Worm (Caenorhabditis elegans) whole organism, young adult: Measurements from ENCODE around the gene ins-11.

Experiments
- F37B4.10 ChIP-seq: fragments of 200-800 bp; sonication (Bioruptor generic); IDR thresholded peaks from 2 replicates; pipeline ENCODE4 v1.3.6; 2022; ENCODE audit warnings: missing genetic modification characterization, missing compliant biosample characterization
- F49E8.2 ChIP-seq: sonication (generic microtip); optimal IDR thresholded peaks from 3 replicates; lab custom pipeline; 2017; ENCODE audit warnings: missing genetic modification characterization, mild to moderate bottlenecking, missing compliant biosample characterization, antibody characterized with exemption, moderate library complexity; ENCODE audit not compliant: insufficient read depth
- Y56A3A.18 ChIP-seq: fragments of 200-800 bp; sonication (Bioruptor generic); IDR thresholded peaks from 2 replicates; pipeline ENCODE4 v1.3.6; 2022; ENCODE audit warnings: missing genetic modification reagents, missing genetic modification characterization, missing compliant biosample characterization
- ama-1 ChIP-seq, 3 experiments: fragments of 150-350 bp in 1 of 3; sonication (generic microtip) in 2 of 3; optimal IDR thresholded peaks; 2 replicates each; lab custom pipeline; 2014 to 2018; ENCODE audit warnings: missing biosample characterization in 2 of 3, missing genetic modification characterization in 2 of 3, missing genetic modification reagents in 2 of 3
- bed-2 ChIP-seq: fragments of 200-800 bp; sonication (Bioruptor generic); IDR thresholded peaks from 2 replicates; pipeline ENCODE4 v1.3.6; 2022; ENCODE audit warnings: missing genetic modification reagents, missing genetic modification characterization, missing compliant biosample characterization
- fkh-3 ChIP-seq: sonication (generic microtip); optimal IDR thresholded peaks from 2 replicates; lab custom pipeline; 2016; ENCODE audit warnings: mild to moderate bottlenecking, missing genetic modification characterization, missing compliant biosample characterization
- hmg-20 ChIP-seq: fragments of 200-800 bp; sonication (Bioruptor generic); IDR thresholded peaks from 2 replicates; pipeline ENCODE4 v1.3.6; 2022; ENCODE audit warnings: missing genetic modification reagents, missing genetic modification characterization, missing compliant biosample characterization
- lin-35 ChIP-seq, 3 experiments: fragments of 150-350 bp in 2 of 3; sonication (generic microtip) in 1 of 3; optimal IDR thresholded peaks; 2 replicates each; lab custom pipeline; 2014 to 2018; ENCODE audit warnings: missing biosample characterization in 3 of 3, missing genetic modification characterization in 3 of 3, missing genetic modification reagents in 3 of 3
- lir-1 ChIP-seq: fragments of 200-800 bp; sonication (Bioruptor generic); conservative IDR thresholded peaks from 2 replicates; pipeline ENCODE4 v1.3.6; 2022; ENCODE audit warnings: missing genetic modification reagents, missing genetic modification characterization, missing compliant biosample characterization
- nhr-90 ChIP-seq: sonication (generic microtip); optimal IDR thresholded peaks from 2 replicates; lab custom pipeline; 2016; ENCODE audit warnings: missing genotype, mild to moderate bottlenecking, missing genetic modification characterization, missing compliant biosample characterization
- pha-4 ChIP-seq: fragments of 150-350 bp; sonication (generic microtip); optimal IDR thresholded peaks from 2 replicates; lab custom pipeline; 2014; ENCODE audit warnings: missing biosample characterization, missing genetic modification reagents, missing genetic modification characterization
- snpc-4 ChIP-seq, 5 experiments: fragments of 150-350 bp in 1 of 5; sonication (generic microtip) in 4 of 5; optimal IDR thresholded peaks; 2 replicates each; lab custom pipeline; 2014 to 2018; ENCODE audit warnings: missing genetic modification characterization in 5 of 5, missing biosample characterization in 3 of 5, antibody characterized with exemption in 2 of 5, mild to moderate bottlenecking in 2 of 5, missing compliant biosample characterization in 2 of 5, missing genotype in 2 of 5, moderate library complexity in 2 of 5, missing genetic modification reagents in 1 of 5
- unc-62 ChIP-seq: fragments of 150-350 bp; optimal IDR thresholded peaks from 2 replicates; lab custom pipeline; 2014; ENCODE audit warnings: missing biosample characterization, missing genetic modification reagents, missing genetic modification characterization

DNA sequence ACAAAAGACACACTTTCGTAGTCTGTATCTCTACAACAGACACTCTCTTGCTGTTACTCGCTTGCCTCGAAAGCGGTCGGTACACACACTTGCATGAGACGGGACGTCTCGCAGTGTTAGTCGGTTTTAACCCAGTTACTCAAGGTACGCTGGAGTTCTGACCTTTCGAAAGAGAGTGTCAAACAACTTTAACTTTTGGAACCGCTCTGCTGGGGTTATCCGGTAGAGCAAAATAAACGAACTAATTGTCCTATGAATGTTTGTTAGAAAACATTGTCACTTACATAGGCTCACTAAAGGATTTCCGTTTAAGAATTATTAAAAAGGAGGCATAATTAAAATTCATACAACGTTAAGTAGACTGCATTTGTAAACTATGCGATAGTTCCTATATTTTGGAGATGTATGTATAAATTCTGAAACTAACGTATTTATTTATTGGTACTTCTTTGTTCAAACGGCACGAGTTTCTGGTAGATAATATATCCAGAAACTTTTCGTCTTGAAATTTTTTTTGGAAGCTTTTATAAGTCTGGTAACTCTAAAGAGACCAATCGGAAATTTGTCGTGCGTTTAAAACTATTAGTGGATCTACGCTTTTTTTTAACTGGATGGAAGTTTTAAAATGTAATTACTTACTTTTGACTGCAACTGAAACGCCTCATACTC is 12.9 kb upstream of the ins-11 start:
- peak; percentile 87 for TF ChIP-seq bed-2 (GFP tag; lab: Robert Waterston, UW)
- TF ChIP-seq snpc-4 (GFP tag; optimal IDR thresholded peaks at IDR 0.05; lab: Kevin White, UChicago) = peak; percentile 98
- peak; percentile 99 to 100 (median 100) for TF ChIP-seq snpc-4 (tag; optimal IDR thresholded peaks at IDR 0.05; lab: Kevin White, UChicago)
- peak; percentile 23 for TF ChIP-seq unc-62
- TF ChIP-seq lir-1 = peak; percentile 89
- TF ChIP-seq hmg-20 (GFP tag; lab: Robert Waterston, UW) = peak; percentile 93
- TF ChIP-seq F49E8.2 = peak; percentile 59
- peak; percentile 82 for TF ChIP-seq fkh-3
- TF ChIP-seq nhr-90 (tag; lab: Kevin White, UChicago) = peak; percentile 69
- TF ChIP-seq F37B4.10 (GFP tag; lab: Robert Waterston, UW) = peak; percentile 92; the same call in 1 of the 2 replicates
- TF ChIP-seq ama-1 (optimal IDR thresholded peaks at IDR 0.05; lab: Kevin White, UChicago) = peak; percentile 100
- peak; percentile 85 to 93 for TF ChIP-seq ama-1 (GFP tag; optimal IDR thresholded peaks at IDR 0.05; lab: Kevin White, UChicago)
- peak in 2 of 3 experiments; percentile 73 to 91 for TF ChIP-seq lin-35 (GFP tag; optimal IDR thresholded peaks at IDR 0.05; lab: Kevin White, UChicago)
- TF ChIP-seq Y56A3A.18 (GFP tag; lab: Robert Waterston, UW) = peak; percentile 91
- TF ChIP-seq pha-4 (tag; lab: Kevin White, UChicago) = peak; percentile 95
